Worm (Caenorhabditis elegans): ENCODE results near the gene C35D6.4.

- TF ChIP-seq flt-1 (GFP tag; IDR thresholded peaks at IDR 0.05) (no peak), ama-1 (optimal IDR thresholded peaks at IDR 0.05) (no peak), ets-7 (tag; optimal IDR thresholded peaks at IDR 0.05) (no peak), tra-4 (tag; optimal IDR thresholded peaks at IDR 0.05) (no peak), sea-1 (GFP tag; conservative IDR thresholded peaks at IDR 0.05) (no peak), ceh-13 (GFP tag; optimal IDR thresholded peaks at IDR 0.05) (no peak), pes-1 (GFP tag; IDR thresholded peaks at IDR 0.05) (no peak), hmbx-1 (tag; optimal IDR thresholded peaks at IDR 0.05) (no peak), F13C5.2 (tag; optimal IDR thresholded peaks at IDR 0.05) (no peak)
Measured at ce11 chrIV:16380937-16381336, 30.1 kb downstream of the C35D6.4 start.
